Fruit fly (Drosophila melanogaster): ENCODE data around the gene ttk.

ttk gene

dm6 chr3R:31748093-31748996, 34.7 kb downstream of the ttk start (continued):
- TF ChIP-seq Dek (tag; optimal IDR thresholded peaks at IDR 0.05) (no peak), CG3847 (GFP tag; IDR thresholded peaks at IDR 0.05) (no peak), Lhr (GFP tag; optimal IDR thresholded peaks at IDR 0.05) (no peak), CG15011 (GFP tag; optimal IDR thresholded peaks at IDR 0.05) (no peak), Hey (tag; optimal IDR thresholded peaks at IDR 0.05) (no peak), BEAF-32 (GFP tag; optimal IDR thresholded peaks at IDR 0.05) (no peak), chn (GFP tag; optimal IDR thresholded peaks at IDR 0.05) (peak; percentile 7), bigmax (GFP tag; optimal IDR thresholded peaks at IDR 0.05) (no peak), Dp (GFP tag; optimal IDR thresholded peaks at IDR 0.05) (peak; percentile 58), CG33557 (GFP tag; optimal IDR thresholded peaks at IDR 0.05) (no peak), Stat92E (GFP tag; optimal IDR thresholded peaks at IDR 0.05) (peak in 1 of 3 experiments; percentile 27), bcd (GFP tag; optimal IDR thresholded peaks at IDR 0.05) (no peak), kah (GFP tag; optimal IDR thresholded peaks at IDR 0.05) (peak; percentile 72), Scr (GFP tag; IDR thresholded peaks at IDR 0.05; ENCODE audit: partially characterized antibody) (no peak), unpg (GFP tag; optimal IDR thresholded peaks at IDR 0.05) (no peak), CG6254 (GFP tag; optimal IDR thresholded peaks at IDR 0.05) (no peak), caup (GFP tag; optimal IDR thresholded peaks at IDR 0.05; ENCODE audit: severe bottlenecking) (peak; percentile 9), so (GFP tag; IDR thresholded peaks at IDR 0.05) (no peak), CG16779 (GFP tag; IDR thresholded peaks at IDR 0.05) (no peak), Eip74EF (GFP tag; optimal IDR thresholded peaks at IDR 0.05) (no peak), CG15269 (tag; optimal IDR thresholded peaks at IDR 0.05) (no peak), CG11085 (GFP tag; IDR thresholded peaks at IDR 0.05) (no peak), CG3995 (GFP tag; optimal IDR thresholded peaks at IDR 0.05) (no peak), Doc2 (GFP tag; IDR thresholded peaks at IDR 0.05) (no peak), CG15696 (tag; optimal IDR thresholded peaks at IDR 0.05) (no peak), dmrt99B (tag; optimal IDR thresholded peaks at IDR 0.05) (no peak), mirr (GFP tag; optimal IDR thresholded peaks at IDR 0.05) (peak; percentile 37), CG12391 (tag; optimal IDR thresholded peaks at IDR 0.05) (no peak), CG18619 (GFP tag; optimal IDR thresholded peaks at IDR 0.05) (no peak), tap (tag; optimal IDR thresholded peaks at IDR 0.05) (no peak), jing (GFP tag; optimal IDR thresholded peaks at IDR 0.05) (no peak), CG8290 (GFP tag; optimal IDR thresholded peaks at IDR 0.05) (no peak), CG8290 (tag; optimal IDR thresholded peaks at IDR 0.05) (no peak), Nf-YB (GFP tag; optimal IDR thresholded peaks at IDR 0.05) (no peak), CG5245 (GFP tag; optimal IDR thresholded peaks at IDR 0.05) (no peak), stwl (tag; optimal IDR thresholded peaks at IDR 0.05) (no peak), CG15601 (tag; optimal IDR thresholded peaks at IDR 0.05) (no peak), abd-A (tag; optimal IDR thresholded peaks at IDR 0.05) (no peak), CHES-1-like (GFP tag; optimal IDR thresholded peaks at IDR 0.05) (peak; percentile 33), CG1832 (GFP tag; optimal IDR thresholded peaks at IDR 0.05) (no peak), grn (GFP tag; optimal IDR thresholded peaks at IDR 0.05) (no peak), Optix (GFP tag; IDR thresholded peaks at IDR 0.05) (no peak), Fer1 (GFP tag; optimal IDR thresholded peaks at IDR 0.05) (peak; percentile 60), CG9215 (GFP tag; IDR thresholded peaks at IDR 0.05) (no peak), PHDP (tag; optimal IDR thresholded peaks at IDR 0.05) (no peak), wor (GFP tag; IDR thresholded peaks at IDR 0.05) (no peak), cato (GFP tag; optimal IDR thresholded peaks at IDR 0.05; ENCODE audit: borderline replicate concordance) (no peak), CG31441 (GFP tag; IDR thresholded peaks at IDR 0.05) (no peak)

Data from whole organism, embryonic.